Worm (Caenorhabditis elegans): ENCODE measurements around the gene Y46G5A.7.

Y46G5A.7 gene

ce11 chrII:12785391-12785790, 29.3 kb upstream of the Y46G5A.7 start, which contains the start of gene Y46G5A.15:
Gene Y46G5A.15 (minus strand): TSS chrII:12785416.
- TF ChIP-seq egl-13 (tag; optimal IDR thresholded peaks at IDR 0.05) = no peak
- TF ChIP-seq efl-1 (optimal IDR thresholded peaks at IDR 0.05) = no peak
- TF ChIP-seq efl-1 (GFP tag; optimal IDR thresholded peaks at IDR 0.05 in 1 of 2) = peak in 1 of 2 experiments; percentile 30

- peak; percentile 84 for TF ChIP-seq nhr-47 (tag; optimal IDR thresholded peaks at IDR 0.05)
- TF ChIP-seq ceh-88 (GFP tag; IDR thresholded peaks at IDR 0.05) = peak; percentile 54; the same call in 1 of the 2 replicates
- TF ChIP-seq isw-1 (GFP tag; IDR thresholded peaks at IDR 0.05) = peak; percentile 16; the same call in 1 of the 2 replicates
- 0 out of 2 replicates have a peak, but pooled peaks have one; percentile 37 for TF ChIP-seq mab-9 (GFP tag; IDR thresholded peaks at IDR 0.05)
- TF ChIP-seq swsn-7 (tag; optimal IDR thresholded peaks at IDR 0.05) = peak; percentile 81
- peak; percentile 8 to 63 for TF ChIP-seq lsy-2 (tag; optimal IDR thresholded peaks at IDR 0.05)
- peak; percentile 86 for TF ChIP-seq nhr-19 (GFP tag; conservative IDR thresholded peaks at IDR 0.05)
- peak; percentile 29 to 56 for TF ChIP-seq efl-1 (optimal IDR thresholded peaks at IDR 0.05)
- TF ChIP-seq efl-1 (GFP tag; optimal IDR thresholded peaks at IDR 0.05 in 1 of 2) = peak; percentile 29 to 95
- TF ChIP-seq nhr-20 (tag; optimal IDR thresholded peaks at IDR 0.05) = peak; percentile 71
- peak; percentile 57 for TF ChIP-seq grh-1 (GFP tag; IDR thresholded peaks at IDR 0.05)
- TF ChIP-seq lin-35 (GFP tag; optimal IDR thresholded peaks at IDR 0.05) = peak; percentile 37 to 48
- peak; percentile 25 for TF ChIP-seq egl-13 (tag; optimal IDR thresholded peaks at IDR 0.05)
- TF ChIP-seq lin-14 (GFP tag; optimal IDR thresholded peaks at IDR 0.05) = peak; percentile 68
- TF ChIP-seq xbp-1 (tag; optimal IDR thresholded peaks at IDR 0.05) = peak; percentile 58
- TF ChIP-seq C04F5.9 (tag; optimal IDR thresholded peaks at IDR 0.05) = peak; percentile 27
- TF ChIP-seq rnt-1 (tag; optimal IDR thresholded peaks at IDR 0.05) = peak; percentile 92
- TF ChIP-seq tbx-2 (tag; optimal IDR thresholded peaks at IDR 0.05) = peak; percentile 69
- TF ChIP-seq unc-98 (GFP tag; IDR thresholded peaks at IDR 0.05) = 0 out of 2 replicates have a peak, but pooled peaks have one; percentile 29
- TF ChIP-seq nhr-90 (tag; optimal IDR thresholded peaks at IDR 0.05; ENCODE audit: poor library complexity) = peak; percentile 70
- peak; percentile 64 for TF ChIP-seq nhr-85 (tag)
- peak; percentile 70 for TF ChIP-seq unc-86 (tag; optimal IDR thresholded peaks at IDR 0.05)
- peak in 2 of 3 experiments; percentile 19 to 36 for TF ChIP-seq dpl-1 (GFP tag; optimal IDR thresholded peaks at IDR 0.05)
- TF ChIP-seq snpc-4 (tag; optimal IDR thresholded peaks at IDR 0.05) = peak; percentile 97
- peak; percentile 98 for TF ChIP-seq lin-13 (GFP tag; optimal IDR thresholded peaks at IDR 0.05)
- peak; percentile 46 to 72 (median 56) for TF ChIP-seq ceh-82 (tag; optimal IDR thresholded peaks at IDR 0.05)
- TF ChIP-seq snu-23 (GFP tag; optimal IDR thresholded peaks at IDR 0.05) = peak; percentile 80
- peak; percentile 86 for TF ChIP-seq nhr-71 (tag; optimal IDR thresholded peaks at IDR 0.05)
- peak; percentile 81 for TF ChIP-seq ceh-8 (GFP tag; optimal IDR thresholded peaks at IDR 0.05)
- TF ChIP-seq ztf-11 (tag; optimal IDR thresholded peaks at IDR 0.05) = peak in 1 of 2 experiments; percentile 44
- TF ChIP-seq lin-15B (tag; optimal IDR thresholded peaks at IDR 0.05) = peak; percentile 59
- peak; percentile 66 for TF ChIP-seq dsc-1 (tag; optimal IDR thresholded peaks at IDR 0.05)
- TF ChIP-seq skn-1 (tag; optimal IDR thresholded peaks at IDR 0.05) = peak; percentile 35
Measured at ce11 chrII:12778374-12778773, 22.2 kb upstream of the Y46G5A.7 start.

ce11 chrII:12776379-12776778, 20.2 kb upstream of the Y46G5A.7 start, which contains the start of gene Y46G5A.34:
Gene Y46G5A.34 (plus strand): TSS chrII:12776679.
- TF ChIP-seq unc-86 (tag; optimal IDR thresholded peaks at IDR 0.05) = no peak
- TF ChIP-seq nhr-85 (tag) = no peak
- TF ChIP-seq nhr-71 (tag; optimal IDR thresholded peaks at IDR 0.05) = no peak
- no peak for TF ChIP-seq zip-4 (GFP tag; optimal IDR thresholded peaks at IDR 0.05)
- TF ChIP-seq unc-30 (tag; optimal IDR thresholded peaks at IDR 0.05) = no peak
- no peak for TF ChIP-seq ceh-90 (tag; optimal IDR thresholded peaks at IDR 0.05)
- no peak for TF ChIP-seq irx-1 (tag; optimal IDR thresholded peaks at IDR 0.05)
- TF ChIP-seq F16B12.6 (tag; optimal IDR thresholded peaks at IDR 0.05) = no peak
- TF ChIP-seq jun-1 (tag; optimal IDR thresholded peaks at IDR 0.05) = no peak
- TF ChIP-seq lir-3 (tag; optimal IDR thresholded peaks at IDR 0.05; ENCODE audit: poor library complexity) = no peak
- TF ChIP-seq nhr-77 (tag; optimal IDR thresholded peaks at IDR 0.05) = no peak
- TF ChIP-seq skn-1 (tag; optimal IDR thresholded peaks at IDR 0.05) = no peak
- no peak for TF ChIP-seq sptf-1 (tag; optimal IDR thresholded peaks at IDR 0.05)
- TF ChIP-seq ceh-82 (tag; optimal IDR thresholded peaks at IDR 0.05) = no peak
- no peak for TF ChIP-seq dpl-1 (GFP tag; optimal IDR thresholded peaks at IDR 0.05)
- no peak for TF ChIP-seq fkh-8 (tag; optimal IDR thresholded peaks at IDR 0.05)
- TF ChIP-seq zag-1 (tag; optimal IDR thresholded peaks at IDR 0.05) = no peak
- TF ChIP-seq C04F5.9 (tag; optimal IDR thresholded peaks at IDR 0.05) = no peak
